Fruit fly (Drosophila melanogaster): ENCODE data around the gene CG12123.
A peak's percentile ranks its signal among the peaks of the same experiment; 100 is the strongest.

The CG12123 gene

DNA sequence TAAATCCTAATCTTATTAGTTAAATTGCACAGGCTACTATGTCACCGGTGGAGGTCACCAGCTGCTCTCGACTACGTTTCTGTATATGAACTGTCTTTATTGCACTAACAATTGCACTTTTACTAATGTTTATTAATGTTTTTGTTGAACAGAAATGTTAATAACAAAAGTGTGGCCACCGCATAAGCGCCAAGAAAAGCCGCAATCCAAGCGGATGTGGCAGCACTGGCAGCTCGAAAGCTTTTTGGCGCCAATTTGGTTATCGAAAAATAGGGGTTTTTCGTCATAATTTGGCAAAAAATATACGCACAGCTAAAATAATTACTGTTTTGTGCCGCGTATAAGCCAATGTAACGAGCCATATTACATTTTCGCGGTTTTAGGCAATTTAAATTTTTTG, at the start of gene CG12123:
Gene CG12123, minus strand, starts transcription at position 188 of the 400 bp plus-strand sequence.
- TF ChIP-seq CG13204 (GFP tag; optimal IDR thresholded peaks at IDR 0.05) (no peak), D1 (tag; optimal IDR thresholded peaks at IDR 0.05) (no peak), Snoo (tag; optimal IDR thresholded peaks at IDR 0.05) (no peak), rn (GFP tag; IDR thresholded peaks at IDR 0.05) (no peak), gl (tag; optimal IDR thresholded peaks at IDR 0.05) (no peak), Pif1B (GFP tag; optimal IDR thresholded peaks at IDR 0.05) (no peak), CG17806 (tag; optimal IDR thresholded peaks at IDR 0.05) (no peak), CG4496 (GFP tag; IDR thresholded peaks at IDR 0.05) (no peak), CG34367 (tag; optimal IDR thresholded peaks at IDR 0.05) (no peak), CG15710 (tag; optimal IDR thresholded peaks at IDR 0.05) (no peak), CG10348 (GFP tag; IDR thresholded peaks at IDR 0.05) (no peak), CG8159 (tag; optimal IDR thresholded peaks at IDR 0.05) (no peak), EcR (GFP tag; optimal IDR thresholded peaks at IDR 0.05) (no peak), CG8301 (tag; optimal IDR thresholded peaks at IDR 0.05) (no peak)

DNA sequence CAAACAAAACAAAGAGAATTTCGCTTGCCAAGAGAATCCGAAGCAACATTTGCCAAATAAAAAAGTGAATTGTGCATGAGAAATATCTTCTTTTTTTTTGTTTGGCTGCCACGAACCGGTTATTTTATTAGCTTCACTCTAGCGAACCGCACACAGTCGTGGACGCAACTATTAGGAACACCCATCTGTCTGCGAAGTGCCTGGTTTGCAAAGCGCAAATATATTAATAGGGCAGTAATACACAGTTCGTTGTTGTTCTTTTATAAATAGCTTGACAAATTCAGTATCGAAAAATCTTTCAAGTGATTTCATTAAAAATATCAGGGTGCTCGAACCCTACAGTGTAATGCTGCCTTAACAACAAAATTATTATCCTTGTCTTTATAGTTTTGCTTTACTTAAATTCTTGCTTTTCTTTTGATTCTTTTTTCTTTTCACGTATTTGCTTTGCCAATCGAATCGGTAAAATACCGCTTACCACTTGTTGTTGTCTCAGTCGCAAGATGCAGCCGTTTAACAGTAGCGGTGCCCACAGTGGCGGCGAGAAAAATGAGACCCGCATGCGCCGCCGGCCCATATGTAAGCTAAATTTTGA, 49.4 kb upstream of the CG12123 start:
- TF ChIP-seq Pif1A (GFP tag; optimal IDR thresholded peaks at IDR 0.05) (peak; percentile 56), CG12605 (GFP tag; IDR thresholded peaks at IDR 0.05) (0 out of 2 replicates have a peak, but pooled peaks have one; percentile 25), CG8301 (tag; optimal IDR thresholded peaks at IDR 0.05) (peak; percentile 44), Snoo (tag; optimal IDR thresholded peaks at IDR 0.05) (peak; percentile 10), CG34367 (tag; optimal IDR thresholded peaks at IDR 0.05) (peak; percentile 34), CG9948 (tag; optimal IDR thresholded peaks at IDR 0.05) (peak; percentile 41), fd96Ca (GFP tag; IDR thresholded peaks at IDR 0.05) (peak; percentile 63), CG8159 (tag; optimal IDR thresholded peaks at IDR 0.05) (peak; percentile 30), D1 (tag; optimal IDR thresholded peaks at IDR 0.05) (no peak), Ets98B (GFP tag; IDR thresholded peaks at IDR 0.05) (peak; percentile 26; the same call in 1 of the 2 replicates), gl (tag; optimal IDR thresholded peaks at IDR 0.05) (no peak), CG4496 (GFP tag; IDR thresholded peaks at IDR 0.05) (no peak; the same call in 2 of the 3 replicates), rn (GFP tag; IDR thresholded peaks at IDR 0.05) (no peak), Pif1B (GFP tag; optimal IDR thresholded peaks at IDR 0.05) (peak; percentile 10), CG15710 (tag; optimal IDR thresholded peaks at IDR 0.05) (peak; percentile 38), CG32121 (GFP tag; IDR thresholded peaks at IDR 0.05) (0 out of 2 replicates have a peak, but pooled peaks have one; percentile 21), CG13204 (GFP tag; optimal IDR thresholded peaks at IDR 0.05) (no peak), CG14655 (GFP tag; optimal IDR thresholded peaks at IDR 0.05) (peak; percentile 38), CG10348 (GFP tag; IDR thresholded peaks at IDR 0.05) (no peak), EcR (GFP tag; optimal IDR thresholded peaks at IDR 0.05) (no peak), CG17806 (tag; optimal IDR thresholded peaks at IDR 0.05) (peak; percentile 12)

DNA sequence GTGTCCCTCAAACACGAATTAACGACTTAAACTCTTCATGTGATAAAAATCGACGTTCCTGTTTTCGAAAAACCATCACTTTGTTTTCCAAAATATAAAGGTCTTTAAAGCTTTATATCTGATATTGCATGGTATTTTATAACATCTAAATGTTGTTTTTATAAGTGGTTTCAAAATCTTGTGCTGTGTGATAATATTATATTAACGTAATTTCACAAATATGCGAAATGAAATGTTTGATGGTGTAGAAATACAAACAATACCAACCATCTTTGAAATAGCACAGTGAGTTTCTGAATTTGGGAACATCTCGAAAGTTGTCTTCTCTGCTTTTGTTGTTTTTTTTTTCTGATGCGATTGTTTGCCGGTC, 48.8 kb upstream of the CG12123 start:
- TF ChIP-seq rn (GFP tag; IDR thresholded peaks at IDR 0.05) (no peak), Snoo (tag; optimal IDR thresholded peaks at IDR 0.05) (no peak), EcR (GFP tag; optimal IDR thresholded peaks at IDR 0.05) (no peak), CG10348 (GFP tag; IDR thresholded peaks at IDR 0.05) (no peak), Ets98B (GFP tag; IDR thresholded peaks at IDR 0.05) (no peak), CG34367 (tag; optimal IDR thresholded peaks at IDR 0.05) (no peak), fd96Ca (GFP tag; IDR thresholded peaks at IDR 0.05) (no peak), CG4496 (GFP tag; IDR thresholded peaks at IDR 0.05) (no peak), CG9948 (tag; optimal IDR thresholded peaks at IDR 0.05) (peak; percentile 14), Pif1A (GFP tag; optimal IDR thresholded peaks at IDR 0.05) (no peak), CG13204 (GFP tag; optimal IDR thresholded peaks at IDR 0.05) (no peak), CG14655 (GFP tag; optimal IDR thresholded peaks at IDR 0.05) (peak; percentile 13), CG8301 (tag; optimal IDR thresholded peaks at IDR 0.05) (peak; percentile 11), CG32121 (GFP tag; IDR thresholded peaks at IDR 0.05) (no peak), CG8159 (tag; optimal IDR thresholded peaks at IDR 0.05) (peak; percentile 31), CG15710 (tag; optimal IDR thresholded peaks at IDR 0.05) (peak; percentile 26), CG12605 (GFP tag; IDR thresholded peaks at IDR 0.05) (no peak), Pif1B (GFP tag; optimal IDR thresholded peaks at IDR 0.05) (no peak), D1 (tag; optimal IDR thresholded peaks at IDR 0.05) (no peak), CG17806 (tag; optimal IDR thresholded peaks at IDR 0.05) (peak; percentile 23), gl (tag; optimal IDR thresholded peaks at IDR 0.05) (no peak)

DNA sequence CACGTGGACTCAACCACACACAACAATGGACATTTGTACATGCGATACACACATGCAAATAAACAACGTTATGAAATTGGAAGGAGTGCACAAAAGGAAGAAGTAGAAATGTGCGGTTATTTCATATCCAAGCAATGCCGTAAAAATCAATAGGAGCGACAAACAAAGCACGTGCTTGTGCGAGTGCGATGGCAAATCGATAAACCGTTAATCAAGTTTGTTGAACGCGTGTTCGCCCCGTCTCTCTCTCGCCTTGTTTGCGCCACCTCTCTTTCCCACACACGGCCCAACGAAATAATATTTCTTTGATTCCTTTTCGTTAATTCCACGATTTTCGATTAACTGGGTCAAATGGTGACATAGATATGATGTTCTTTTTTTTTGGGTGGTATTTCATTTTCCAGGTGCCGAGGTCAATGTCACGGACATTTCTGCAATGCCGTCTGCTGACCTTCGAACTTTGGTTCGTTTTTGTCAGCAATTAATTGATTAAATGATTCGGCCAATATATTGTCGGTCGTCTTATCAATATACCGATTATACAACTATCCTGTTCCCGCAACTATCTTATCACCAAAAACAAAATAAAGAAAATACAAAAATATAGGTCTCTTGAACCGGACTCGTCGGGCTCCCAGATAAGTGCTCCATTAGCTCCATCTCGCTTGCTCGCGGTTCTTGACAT, 48.3 kb upstream of the CG12123 start:
- no peak for TF ChIP-seq D1 (tag; optimal IDR thresholded peaks at IDR 0.05)
- TF ChIP-seq CG10348 (GFP tag; IDR thresholded peaks at IDR 0.05), result no peak
- TF ChIP-seq EcR (GFP tag; optimal IDR thresholded peaks at IDR 0.05), result peak; percentile 52

DNA sequence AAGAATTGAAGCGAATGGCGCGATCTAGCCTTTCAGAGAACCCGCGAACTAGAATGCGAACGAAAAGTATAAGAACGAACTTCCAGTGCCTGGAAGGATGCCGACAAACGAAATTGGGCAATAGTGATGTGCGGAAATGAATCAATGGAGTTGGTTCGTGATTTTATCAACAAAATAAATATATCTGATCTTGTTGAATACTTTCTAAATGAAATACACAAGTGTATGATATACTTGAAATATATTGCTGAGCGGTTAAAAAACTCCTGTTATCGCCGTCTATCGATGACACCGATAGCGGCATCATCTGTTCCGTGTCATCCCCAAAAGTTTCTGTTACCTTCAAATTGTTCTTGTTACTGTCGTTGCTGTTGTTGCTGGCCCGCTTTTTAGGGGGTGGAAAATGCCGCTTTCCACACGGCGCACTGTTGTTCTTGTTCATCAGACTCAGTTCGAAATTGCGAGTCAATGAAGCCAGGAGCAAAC, 47.4 kb upstream of the CG12123 start, which contains the start of gene otu:
Gene otu, minus strand, starts transcription at position 51 of the 486 bp plus-strand sequence.
- TF ChIP-seq CG12605 (GFP tag; IDR thresholded peaks at IDR 0.05) (no peak), CG8301 (tag; optimal IDR thresholded peaks at IDR 0.05) (no peak), CG8159 (tag; optimal IDR thresholded peaks at IDR 0.05) (no peak), Ets98B (GFP tag; IDR thresholded peaks at IDR 0.05) (no peak), rn (GFP tag; IDR thresholded peaks at IDR 0.05) (no peak), CG13204 (GFP tag; optimal IDR thresholded peaks at IDR 0.05) (no peak), CG14655 (GFP tag; optimal IDR thresholded peaks at IDR 0.05) (no peak), CG34367 (tag; optimal IDR thresholded peaks at IDR 0.05) (no peak), D1 (tag; optimal IDR thresholded peaks at IDR 0.05) (no peak), CG32121 (GFP tag; IDR thresholded peaks at IDR 0.05) (no peak), EcR (GFP tag; optimal IDR thresholded peaks at IDR 0.05) (no peak), Pif1B (GFP tag; optimal IDR thresholded peaks at IDR 0.05) (no peak), CG17806 (tag; optimal IDR thresholded peaks at IDR 0.05) (no peak)
